Fruit fly (Drosophila melanogaster): ENCODE data around the gene Nab2.
A peak's percentile ranks its signal among the peaks of the same experiment; 100 is the strongest.

Gene Nab2

DNA sequence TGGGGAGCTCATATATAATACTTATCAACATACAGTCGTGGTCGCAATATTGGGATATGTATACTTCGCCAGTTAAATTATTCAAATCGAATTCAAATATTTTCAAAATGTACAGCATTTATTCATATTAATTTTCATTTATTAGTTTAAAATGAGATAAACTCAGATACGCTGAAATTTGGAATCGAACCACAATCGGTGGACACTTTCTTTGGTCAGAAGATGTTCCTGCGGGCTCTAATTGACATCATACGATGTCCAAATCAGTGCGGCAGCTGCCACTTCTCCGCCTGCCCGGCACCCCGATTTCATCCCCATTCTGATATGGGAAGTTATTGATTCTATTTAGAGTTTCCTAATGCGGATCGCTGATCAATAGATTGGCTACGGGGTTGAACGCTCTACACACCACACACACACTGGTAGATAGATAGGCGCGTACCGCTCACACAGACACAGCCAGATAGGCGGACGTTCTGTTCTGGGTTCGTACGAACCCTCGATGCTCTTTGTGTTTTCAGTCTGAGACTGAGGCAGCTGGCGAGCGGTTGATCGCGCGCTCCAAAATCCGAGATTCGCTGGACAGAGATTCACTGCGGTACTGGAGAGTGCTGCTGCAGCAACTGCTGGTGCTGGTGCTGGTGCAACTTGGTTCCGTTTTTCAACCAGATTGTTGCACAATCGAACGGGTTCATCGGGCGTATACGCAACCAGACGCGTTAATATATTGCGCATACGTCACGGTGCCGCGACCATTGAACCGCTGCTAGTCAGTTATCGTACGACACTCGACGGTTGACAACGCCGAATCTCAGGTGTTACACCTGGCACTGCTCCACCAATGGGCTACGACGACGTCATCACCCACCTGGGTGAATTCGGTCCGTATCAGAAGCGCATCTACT, 41.9 kb downstream of the Nab2 start, which contains the start of gene Orct:
Gene Orct, plus strand, starts transcription at position 157 of the 905 bp plus-strand sequence.
- TF ChIP-seq psq (optimal IDR thresholded peaks at IDR 0.05) (no peak), insv (optimal IDR thresholded peaks at IDR 0.05) (no peak), Myc (optimal IDR thresholded peaks at IDR 0.05) (no peak), h (optimal IDR thresholded peaks at IDR 0.05) (no peak), Sin3A (optimal IDR thresholded peaks at IDR 0.05) (no peak), ttk (optimal IDR thresholded peaks at IDR 0.05) (no peak)

DNA sequence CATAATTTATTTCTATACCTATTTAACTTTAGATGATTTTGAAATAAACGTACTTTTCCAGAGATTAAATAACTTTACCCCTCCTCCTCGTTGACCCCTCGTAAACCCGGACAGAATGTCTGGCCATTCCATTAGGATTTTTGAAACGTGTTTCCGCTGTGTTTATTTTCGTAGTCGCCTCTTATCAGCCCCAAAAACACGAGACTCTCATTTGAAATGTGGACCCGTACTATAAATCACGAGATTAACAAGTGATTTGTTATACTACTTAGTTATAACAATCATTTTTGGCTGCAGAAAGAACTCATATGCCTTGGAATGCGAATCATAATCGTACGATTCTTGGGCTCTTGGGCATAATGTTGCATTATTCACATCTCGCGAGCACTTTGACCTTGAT, 42.8 kb downstream of the Nab2 start:
- TF ChIP-seq psq (optimal IDR thresholded peaks at IDR 0.05) (no peak), insv (optimal IDR thresholded peaks at IDR 0.05) (no peak), h (optimal IDR thresholded peaks at IDR 0.05) (no peak), Sin3A (optimal IDR thresholded peaks at IDR 0.05) (no peak), Myc (optimal IDR thresholded peaks at IDR 0.05) (no peak), ttk (optimal IDR thresholded peaks at IDR 0.05) (no peak)

DNA sequence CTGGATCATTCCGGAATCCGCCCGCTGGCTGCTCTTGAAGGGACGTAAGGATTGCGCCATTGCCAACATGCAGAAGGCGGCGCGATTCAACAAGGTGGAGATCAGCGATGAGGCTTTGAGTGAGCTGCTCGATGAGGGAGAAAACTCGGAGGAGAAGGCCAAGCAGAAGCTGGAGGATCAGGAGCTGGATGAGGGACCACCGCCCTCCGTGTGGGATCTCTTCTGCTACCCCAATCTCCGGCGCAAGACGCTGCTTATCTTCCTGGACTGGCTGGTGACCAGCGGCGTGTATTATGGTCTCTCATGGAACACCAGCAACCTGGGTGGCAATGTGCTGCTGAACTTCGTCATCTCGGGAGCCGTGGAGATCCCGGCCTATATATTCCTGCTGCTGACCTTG, 44.0 kb downstream of the Nab2 start:
- TF ChIP-seq insv (optimal IDR thresholded peaks at IDR 0.05) (no peak), ttk (optimal IDR thresholded peaks at IDR 0.05) (peak; percentile 99)

DNA sequence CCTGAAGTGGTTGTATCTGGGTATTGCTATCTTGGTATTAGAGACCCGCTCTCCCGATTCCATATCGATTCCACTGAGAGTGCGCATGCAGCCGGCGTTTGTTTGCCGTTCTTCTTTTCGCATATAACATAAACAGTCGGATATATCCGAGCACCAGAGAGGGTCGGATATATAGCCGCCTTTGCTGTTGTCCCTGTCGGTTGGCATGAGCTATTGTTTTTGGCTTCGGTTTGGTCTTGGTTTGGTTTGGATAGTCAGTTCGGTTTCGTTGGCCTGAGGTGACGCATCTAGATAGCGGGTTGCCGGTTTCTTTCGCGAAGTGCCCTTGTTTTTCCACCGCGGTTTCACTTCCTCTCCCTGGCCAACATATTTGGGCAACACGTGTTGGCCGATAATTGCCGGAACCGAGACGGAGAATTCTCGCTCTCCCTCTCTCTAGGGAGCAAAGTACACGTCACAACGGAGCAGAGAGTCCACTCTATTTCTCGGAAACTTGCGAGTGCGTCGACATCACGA, 45.4 kb downstream of the Nab2 start, which contains the start of gene Orct2:
Gene Orct2, plus strand, starts transcription at position 255 of the 516 bp plus-strand sequence.
- no peak for TF ChIP-seq Sin3A (optimal IDR thresholded peaks at IDR 0.05)
- TF ChIP-seq insv (optimal IDR thresholded peaks at IDR 0.05): no peak
- TF ChIP-seq h (optimal IDR thresholded peaks at IDR 0.05): no peak
- TF ChIP-seq ttk (optimal IDR thresholded peaks at IDR 0.05): no peak
- TF ChIP-seq Myc (optimal IDR thresholded peaks at IDR 0.05): no peak
- TF ChIP-seq psq (optimal IDR thresholded peaks at IDR 0.05): no peak

DNA sequence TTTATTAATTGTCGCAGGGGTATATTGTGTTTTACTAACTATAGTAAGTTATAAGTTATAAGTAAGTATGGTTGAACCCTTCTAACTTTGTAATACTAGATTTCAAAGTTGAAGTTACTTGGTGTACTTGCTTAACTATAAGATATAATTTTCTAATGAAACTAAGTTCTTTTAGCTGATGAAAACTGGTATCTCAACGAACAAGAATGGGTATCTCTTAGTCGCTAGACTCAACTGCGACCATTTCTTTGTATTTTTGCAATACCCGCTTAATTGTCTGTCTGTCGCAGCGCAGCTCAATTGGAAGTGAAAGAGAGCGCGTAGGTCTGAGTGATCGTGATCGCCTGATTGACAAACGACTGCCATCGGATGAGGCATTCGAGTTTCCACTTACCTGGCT, 46.0 kb downstream of the Nab2 start:
- TF ChIP-seq insv (optimal IDR thresholded peaks at IDR 0.05): no peak
- TF ChIP-seq ttk (optimal IDR thresholded peaks at IDR 0.05): no peak
- TF ChIP-seq Sin3A (optimal IDR thresholded peaks at IDR 0.05): no peak
- TF ChIP-seq Myc (optimal IDR thresholded peaks at IDR 0.05): no peak
- no peak for TF ChIP-seq psq (optimal IDR thresholded peaks at IDR 0.05)
- no peak for TF ChIP-seq h (optimal IDR thresholded peaks at IDR 0.05)

DNA sequence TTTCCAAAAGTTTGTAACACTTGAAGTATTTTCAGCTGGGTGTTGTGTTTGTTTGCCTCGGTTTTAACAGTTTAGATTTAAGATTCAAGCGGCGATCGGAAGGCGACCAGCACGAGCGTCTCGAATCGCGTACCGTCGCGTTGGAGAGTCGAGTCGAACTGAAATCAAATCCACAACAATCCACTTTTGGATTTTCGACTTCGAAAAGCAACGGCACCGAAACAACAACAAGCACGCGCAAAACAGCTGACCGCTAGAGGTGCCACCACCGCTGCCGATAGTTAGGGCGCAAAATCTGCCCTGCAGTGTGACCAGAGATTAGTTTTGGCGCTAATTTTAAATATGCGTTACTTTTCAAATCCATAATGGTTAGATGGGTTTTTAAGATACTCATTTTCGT, 47.1 kb downstream of the Nab2 start, which contains the start of gene jar:
Gene jar, minus strand, starts transcription at position 163 of the 400 bp plus-strand sequence.
- TF ChIP-seq ttk (optimal IDR thresholded peaks at IDR 0.05) (no peak), h (optimal IDR thresholded peaks at IDR 0.05) (no peak), psq (optimal IDR thresholded peaks at IDR 0.05) (no peak), Sin3A (optimal IDR thresholded peaks at IDR 0.05) (no peak), Myc (optimal IDR thresholded peaks at IDR 0.05) (no peak), insv (optimal IDR thresholded peaks at IDR 0.05) (no peak)

DNA sequence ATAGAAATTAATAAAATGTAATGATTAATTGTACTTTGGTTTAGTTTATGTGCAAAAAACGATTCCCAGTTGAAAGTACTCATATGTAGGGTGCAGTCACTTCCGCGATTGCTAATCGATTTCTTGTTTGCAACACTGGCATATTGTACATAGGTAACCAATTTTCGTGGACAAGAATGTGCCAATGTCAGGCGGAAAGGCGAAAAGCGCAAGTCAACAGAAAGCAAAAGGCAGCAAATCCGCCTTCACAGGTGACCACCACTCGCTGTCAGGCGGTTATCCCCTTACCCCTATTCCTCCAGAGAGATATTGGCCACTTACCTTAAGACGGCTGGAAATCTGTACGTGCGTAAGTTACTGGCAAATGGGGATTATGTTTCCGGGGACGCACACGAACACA, 47.6 kb downstream of the Nab2 start:
- no peak for TF ChIP-seq psq (optimal IDR thresholded peaks at IDR 0.05)
- TF ChIP-seq h (optimal IDR thresholded peaks at IDR 0.05): no peak
- TF ChIP-seq insv (optimal IDR thresholded peaks at IDR 0.05): no peak
- TF ChIP-seq ttk (optimal IDR thresholded peaks at IDR 0.05): no peak
- no peak for TF ChIP-seq Myc (optimal IDR thresholded peaks at IDR 0.05)
- TF ChIP-seq Sin3A (optimal IDR thresholded peaks at IDR 0.05): no peak

DNA sequence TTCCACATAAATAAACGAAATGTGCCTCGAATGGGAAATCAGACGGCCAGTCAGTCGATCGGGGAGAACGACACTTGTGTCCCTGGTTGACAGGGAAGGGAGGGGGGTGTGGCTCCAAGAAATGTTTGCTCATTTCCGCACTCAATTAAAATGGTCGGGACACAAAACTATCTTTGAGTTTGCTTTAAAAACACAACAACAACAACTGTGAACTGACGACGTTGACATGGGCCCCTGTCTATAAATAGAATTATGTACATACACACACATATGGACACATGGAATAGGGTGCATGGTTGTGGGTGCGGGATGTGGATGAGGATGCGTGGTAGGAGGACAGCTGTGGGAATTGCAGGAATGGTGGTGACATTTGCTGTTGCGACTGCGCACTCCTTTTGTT, 48.2 kb downstream of the Nab2 start:
- TF ChIP-seq Sin3A (optimal IDR thresholded peaks at IDR 0.05) (no peak), h (optimal IDR thresholded peaks at IDR 0.05) (no peak), Myc (optimal IDR thresholded peaks at IDR 0.05) (no peak), psq (optimal IDR thresholded peaks at IDR 0.05) (no peak), ttk (optimal IDR thresholded peaks at IDR 0.05) (no peak), insv (optimal IDR thresholded peaks at IDR 0.05) (no peak)

DNA sequence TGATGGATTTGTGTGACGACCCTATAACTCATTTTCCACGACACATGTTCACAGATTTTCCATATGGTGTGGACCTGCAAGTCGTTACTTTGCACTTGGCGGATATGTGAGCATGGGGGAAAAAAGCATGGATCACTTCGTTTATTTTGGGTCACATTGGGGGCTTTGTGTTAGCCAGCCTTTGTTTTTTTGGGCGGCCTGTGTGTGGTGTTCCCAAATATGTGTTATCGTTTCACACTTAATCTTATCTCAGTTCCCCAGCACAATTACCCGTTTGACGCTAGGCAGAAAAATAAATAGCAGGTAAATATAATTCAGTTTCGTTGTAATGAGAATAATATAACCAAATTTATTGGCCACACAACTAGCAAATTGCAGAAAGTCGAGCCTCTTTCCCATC, 49.9 kb downstream of the Nab2 start:
- no peak for TF ChIP-seq psq (optimal IDR thresholded peaks at IDR 0.05)
- TF ChIP-seq Myc (optimal IDR thresholded peaks at IDR 0.05): no peak
- no peak for TF ChIP-seq ttk (optimal IDR thresholded peaks at IDR 0.05)
- no peak for TF ChIP-seq Sin3A (optimal IDR thresholded peaks at IDR 0.05)
- TF ChIP-seq insv (optimal IDR thresholded peaks at IDR 0.05): no peak
- no peak for TF ChIP-seq h (optimal IDR thresholded peaks at IDR 0.05)

DNA sequence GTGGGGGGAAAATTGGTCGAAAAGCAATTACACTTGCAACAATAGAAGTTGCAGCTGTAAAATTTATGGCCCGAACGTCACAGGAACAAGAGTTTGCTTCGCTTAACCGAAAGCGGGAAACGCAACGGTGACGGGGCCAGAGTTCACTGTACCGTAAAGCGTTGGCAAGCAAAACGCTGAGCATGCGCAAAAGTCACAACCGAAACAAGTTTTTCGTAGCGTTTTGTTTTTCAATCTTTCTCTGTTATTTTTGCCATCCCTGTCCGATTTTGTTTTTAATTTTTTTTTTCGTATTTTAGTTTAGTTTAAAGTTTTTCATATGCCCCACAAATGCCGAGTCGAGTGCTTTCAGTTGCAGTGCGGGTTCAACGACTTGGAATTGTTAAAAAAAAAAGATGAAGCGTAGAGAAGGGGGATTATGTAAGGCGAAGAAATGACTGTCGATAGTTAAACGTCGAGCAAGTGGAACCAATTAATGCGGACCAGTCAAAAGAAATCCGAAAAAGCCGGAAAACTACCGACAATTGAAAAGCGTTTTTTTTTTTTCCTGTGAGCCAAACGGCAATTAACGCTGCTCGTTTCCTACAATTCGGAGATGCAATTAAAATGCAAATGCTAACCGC, 50.5 kb downstream of the Nab2 start:
- TF ChIP-seq ttk (optimal IDR thresholded peaks at IDR 0.05) (no peak), insv (optimal IDR thresholded peaks at IDR 0.05) (no peak), psq (optimal IDR thresholded peaks at IDR 0.05) (no peak), h (optimal IDR thresholded peaks at IDR 0.05) (no peak), Sin3A (optimal IDR thresholded peaks at IDR 0.05) (no peak), Myc (optimal IDR thresholded peaks at IDR 0.05) (no peak)

DNA sequence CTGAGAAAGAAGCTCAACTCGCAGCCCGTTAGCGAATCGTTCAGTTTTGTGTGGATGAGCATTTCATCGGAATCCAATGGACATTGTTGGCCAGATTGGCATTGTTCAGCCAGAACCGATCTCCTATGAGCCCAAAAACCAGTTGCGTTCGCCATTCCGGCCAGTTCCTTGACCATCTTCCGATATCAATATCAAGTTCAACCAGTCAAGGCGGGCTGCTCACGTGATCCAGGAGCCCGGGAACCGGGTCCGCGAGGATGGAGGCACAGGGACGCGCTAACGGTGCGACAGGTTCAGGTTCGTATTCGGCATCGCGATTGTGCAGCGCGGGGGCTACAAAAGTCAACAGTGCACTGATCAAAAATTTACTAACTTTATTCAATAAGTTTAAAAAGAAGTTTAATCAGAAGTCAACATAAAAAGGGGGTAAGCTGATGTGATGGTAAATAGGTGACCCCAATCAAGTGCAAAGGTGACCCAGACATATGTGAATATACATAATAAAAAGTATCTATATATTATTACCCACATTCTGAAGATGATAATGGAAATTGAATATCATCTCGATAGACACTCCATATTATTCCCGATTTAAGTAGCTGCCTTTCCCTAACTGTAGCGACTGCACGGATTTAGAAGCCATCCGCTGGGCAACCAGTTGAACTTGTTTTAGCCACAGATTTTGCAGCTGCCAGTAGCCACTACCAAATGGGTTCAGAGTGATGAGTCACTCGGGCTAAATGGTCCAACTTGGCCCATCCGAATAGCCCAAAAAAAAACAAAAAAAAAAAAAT, 51.2 kb downstream of the Nab2 start:
- TF ChIP-seq ttk (optimal IDR thresholded peaks at IDR 0.05) (no peak), psq (optimal IDR thresholded peaks at IDR 0.05) (no peak), h (optimal IDR thresholded peaks at IDR 0.05) (no peak)

Measured in Kc167 (cell line).